Worm (Caenorhabditis elegans): Measurements from ENCODE around the gene C18A11.4.

DNA sequence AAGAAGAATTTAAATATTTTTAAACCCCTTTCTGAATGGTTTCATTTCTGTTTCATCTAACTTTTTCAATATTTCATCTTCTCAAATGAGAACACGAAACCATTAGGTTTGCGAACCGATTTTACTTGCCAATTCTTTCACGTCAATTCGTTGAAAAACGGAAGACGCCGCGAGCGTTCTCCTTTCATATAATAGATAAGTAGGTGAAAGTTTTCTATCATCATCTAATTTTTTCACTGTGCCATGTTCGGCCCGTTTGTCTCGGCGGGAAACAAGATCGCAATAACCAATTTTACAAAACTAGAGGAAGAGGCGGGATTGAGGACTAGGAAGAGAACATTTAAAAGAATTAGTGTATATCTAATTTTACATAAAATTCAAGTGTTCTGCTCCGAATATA lies at the start of gene C18A11.4:
- TF ChIP-seq F33H1.4 (GFP tag; IDR thresholded peaks at IDR 0.05): no peak
- TF ChIP-seq Y53G8AR.9 (GFP tag; conservative IDR thresholded peaks at IDR 0.05): no peak
- no peak for TF ChIP-seq sptf-2 (GFP tag; optimal IDR thresholded peaks at IDR 0.05)
- TF ChIP-seq F49E8.2 (tag; optimal IDR thresholded peaks at IDR 0.05; ENCODE audit: insufficient read depth): no peak
- TF ChIP-seq C06A6.2 (GFP tag; conservative IDR thresholded peaks at IDR 0.05): no peak
- TF ChIP-seq ama-1 (optimal IDR thresholded peaks at IDR 0.05): no peak
- TF ChIP-seq ama-1 (GFP tag; optimal IDR thresholded peaks at IDR 0.05): no peak
- no peak for TF ChIP-seq gei-17 (GFP tag; optimal IDR thresholded peaks at IDR 0.05)
- TF ChIP-seq F52B5.7 (tag; optimal IDR thresholded peaks at IDR 0.05): no peak
- no peak for TF ChIP-seq nhr-120 (GFP tag; IDR thresholded peaks at IDR 0.05)
- TF ChIP-seq xnd-1 (tag; optimal IDR thresholded peaks at IDR 0.05): no peak
- TF ChIP-seq efl-1 (GFP tag; optimal IDR thresholded peaks at IDR 0.05): no peak
